Worm (Caenorhabditis elegans) whole organism, L4 larva: ENCODE data around the gene T21B10.3.

ENCODE experiments used
- D1046.2 ChIP-seq: fragments of 200-800 bp; sonication (Bioruptor generic); IDR thresholded peaks from 2 replicates; pipeline ENCODE4 v1.3.6; 2022; ENCODE audit warnings: missing genetic modification characterization, missing compliant biosample characterization
- F10B5.3 ChIP-seq: sonication (generic microtip); optimal IDR thresholded peaks from 2 replicates; lab custom pipeline; 2016; ENCODE audit warnings: mild to moderate bottlenecking, missing genetic modification characterization, missing compliant biosample characterization
- F26F4.8 ChIP-seq: fragments of 200-800 bp; sonication (Bioruptor generic); conservative IDR thresholded peaks from 2 replicates; pipeline ENCODE4 v1.3.6; 2022; ENCODE audit warnings: missing genetic modification characterization, missing compliant biosample characterization
- T26A8.4 ChIP-seq: fragments of 200-800 bp; sonication (Bioruptor generic); IDR thresholded peaks from 2 replicates; pipeline ENCODE4 v1.3.6; 2022; ENCODE audit warnings: missing genetic modification characterization, missing compliant biosample characterization
- Y105C5A.15 ChIP-seq: fragments of 200-800 bp; sonication (Bioruptor generic); IDR thresholded peaks from 2 replicates; pipeline ENCODE4 v1.3.6; 2022; ENCODE audit warnings: missing genetic modification characterization, missing compliant biosample characterization
- Y75B8A.6 ChIP-seq: fragments of 200-800 bp; sonication (Bioruptor generic); IDR thresholded peaks from 2 replicates; pipeline ENCODE4 v1.3.6; 2022; ENCODE audit warnings: missing genetic modification reagents, missing genetic modification characterization, missing compliant biosample characterization
- aha-1 ChIP-seq: fragments of 150-350 bp; peaks from one replicate; lab custom pipeline; 2014; ENCODE audit warnings: missing biosample characterization, missing genetic modification characterization
- aly-2 ChIP-seq: sonication (generic microtip); optimal IDR thresholded peaks from 2 replicates; lab custom pipeline; 2018; ENCODE audit warnings: missing biosample characterization, missing genetic modification characterization
- ceh-44 ChIP-seq: fragments of 200-800 bp; sonication (Bioruptor generic); IDR thresholded peaks from 2 replicates; pipeline ENCODE4 v1.3.6; 2022; ENCODE audit warnings: missing genetic modification reagents, missing genetic modification characterization, missing compliant biosample characterization
- ceh-62 ChIP-seq: sonication (generic microtip); optimal IDR thresholded peaks from 2 replicates; lab custom pipeline; 2017; ENCODE audit warnings: missing biosample characterization, missing genetic modification characterization
- daf-16 ChIP-seq, 3 experiments: sonication (generic microtip); optimal IDR thresholded peaks; 2 replicates each; lab custom pipeline; 2016 to 2017; ENCODE audit warnings: missing genetic modification characterization in 3 of 3, missing genetic modification reagents in 3 of 3, mild to moderate bottlenecking in 2 of 3, missing compliant biosample characterization in 2 of 3, missing biosample characterization in 1 of 3, moderate library complexity in 1 of 3
- daf-19 ChIP-seq: fragments of 200-800 bp; sonication (Bioruptor generic); conservative IDR thresholded peaks from 2 replicates; pipeline ENCODE4 v1.3.6; 2022; ENCODE audit warnings: missing genetic modification characterization, missing compliant biosample characterization
- daf-8 ChIP-seq: fragments of 200-800 bp; sonication (Bioruptor generic); IDR thresholded peaks from 2 replicates; pipeline ENCODE4 v1.3.6; 2022; ENCODE audit warnings: missing genetic modification characterization, missing compliant biosample characterization
- dmd-6 ChIP-seq: fragments of 200-800 bp; sonication (Bioruptor generic); IDR thresholded peaks from 2 replicates; pipeline ENCODE4 v1.3.6; 2022; ENCODE audit warnings: missing genetic modification reagents, missing genetic modification characterization, missing compliant biosample characterization
- dmd-8 ChIP-seq: fragments of 200-800 bp; sonication (Bioruptor generic); IDR thresholded peaks from 2 replicates; pipeline ENCODE4 v1.3.6; 2022; ENCODE audit warnings: missing genetic modification characterization, missing compliant biosample characterization
- dve-1 ChIP-seq: sonication (generic microtip); optimal IDR thresholded peaks from 2 replicates; lab custom pipeline; 2017; ENCODE audit warnings: antibody characterized with exemption, mild to moderate bottlenecking, missing genetic modification characterization, missing compliant biosample characterization; ENCODE audit not compliant: insufficient read depth
- hlh-11 ChIP-seq: fragments of 200-800 bp; sonication (Bioruptor generic); optimal IDR thresholded peaks from 2 replicates; lab custom pipeline; 2018; ENCODE audit warnings: mild to moderate bottlenecking, missing genetic modification characterization, missing compliant biosample characterization
- lin-29 ChIP-seq: fragments of 200-800 bp; sonication (Bioruptor generic); IDR thresholded peaks from 2 replicates; pipeline ENCODE4 v1.3.6; 2022; ENCODE audit warnings: missing genetic modification reagents, missing genetic modification characterization, missing compliant biosample characterization
- lin-39 ChIP-seq: fragments of 150-350 bp; optimal IDR thresholded peaks from 2 replicates; lab custom pipeline; 2014; ENCODE audit warnings: missing biosample characterization, missing genetic modification reagents, missing genetic modification characterization
- lir-3 ChIP-seq: sonication (generic microtip); optimal IDR thresholded peaks from 2 replicates; lab custom pipeline; 2016; ENCODE audit warnings: mild to moderate bottlenecking, missing genetic modification characterization, missing compliant biosample characterization
- lsy-2 ChIP-seq, 2 experiments: fragments of 150-350 bp in 1 of 2; sonication (generic microtip) in 1 of 2; optimal IDR thresholded peaks; 2 replicates each; lab custom pipeline; 2014 to 2017; ENCODE audit warnings: missing biosample characterization in 2 of 2, missing genetic modification characterization in 2 of 2
- madf-5 ChIP-seq, 2 experiments: fragments of 200-800 bp; sonication (Bioruptor generic); IDR thresholded peaks; 2 replicates each; pipeline ENCODE4 v1.3.6; 2022; ENCODE audit warnings: missing compliant biosample characterization in 2 of 2, missing genetic modification characterization in 2 of 2
- mep-1 ChIP-seq: fragments of 150-350 bp; sonication (generic microtip); optimal IDR thresholded peaks from 3 replicates; lab custom pipeline; 2014; ENCODE audit warnings: missing biosample characterization, missing genetic modification characterization
- mes-2 ChIP-seq: sonication (generic microtip); optimal IDR thresholded peaks from 2 replicates; lab custom pipeline; 2016; ENCODE audit warnings: missing genotype, mild to moderate bottlenecking, missing genetic modification characterization, missing compliant biosample characterization; ENCODE audit not compliant: poor library complexity, severe bottlenecking
- mxl-3 ChIP-seq: fragments of 200-800 bp; sonication (Bioruptor generic); optimal IDR thresholded peaks from 2 replicates; lab custom pipeline; 2018; ENCODE audit warnings: mild to moderate bottlenecking, missing genetic modification characterization, missing compliant biosample characterization
- nhr-102 ChIP-seq: sonication (generic microtip); optimal IDR thresholded peaks from 2 replicates; lab custom pipeline; 2016; ENCODE audit warnings: mild to moderate bottlenecking, missing genetic modification characterization, moderate library complexity, missing compliant biosample characterization
- nhr-28 ChIP-seq: fragments of 150-350 bp; optimal IDR thresholded peaks from 2 replicates; lab custom pipeline; 2014; ENCODE audit warnings: missing biosample characterization, missing genetic modification characterization
- php-3 ChIP-seq: fragments of 200-800 bp; sonication (Bioruptor generic); IDR thresholded peaks from 2 replicates; pipeline ENCODE4 v1.3.6; 2022; ENCODE audit warnings: missing genetic modification reagents, missing genetic modification characterization, missing compliant biosample characterization
- pqm-1 ChIP-seq: sonication (generic microtip); optimal IDR thresholded peaks from 2 replicates; lab custom pipeline; 2017; ENCODE audit warnings: missing biosample characterization, missing genetic modification characterization
- sdz-12 ChIP-seq: fragments of 200-800 bp; sonication (Bioruptor generic); optimal IDR thresholded peaks from 2 replicates; lab custom pipeline; 2018; ENCODE audit warnings: mild to moderate bottlenecking, missing genetic modification characterization, missing compliant biosample characterization
- skn-1 ChIP-seq: fragments of 150-350 bp; optimal IDR thresholded peaks from 2 replicates; lab custom pipeline; 2014; ENCODE audit warnings: missing biosample characterization, missing genetic modification characterization
- snpc-1.2 ChIP-seq: fragments of 200-800 bp; sonication (Bioruptor generic); IDR thresholded peaks from 2 replicates; pipeline ENCODE4 v1.3.6; 2022; ENCODE audit warnings: missing genetic modification reagents, missing genetic modification characterization, missing compliant biosample characterization
- tag-97 ChIP-seq: fragments of 200-800 bp; sonication (Bioruptor generic); IDR thresholded peaks from 2 replicates; pipeline ENCODE4 v1.3.6; 2022; ENCODE audit warnings: missing genetic modification characterization, missing compliant biosample characterization
- unc-39 ChIP-seq: sonication (generic microtip); optimal IDR thresholded peaks from 2 replicates; lab custom pipeline; 2017; ENCODE audit warnings: missing biosample characterization, missing genetic modification characterization
- unc-62 ChIP-seq, 3 experiments: fragments of 150-350 bp in 1 of 3; sonication (generic microtip); optimal IDR thresholded peaks in 2 of 3; peaks in 1 of 3; 1 replicate in 1 of 3; 2 replicates in 2 of 3; lab custom pipeline; 2014 to 2017; ENCODE audit warnings: missing biosample characterization in 3 of 3, missing genetic modification characterization in 3 of 3, missing genetic modification reagents in 3 of 3, missing genotype in 1 of 3
- zfp-3 ChIP-seq: fragments of 200-800 bp; sonication (Bioruptor generic); conservative IDR thresholded peaks from 2 replicates; pipeline ENCODE4 v1.3.6; 2022; ENCODE audit warnings: missing genetic modification reagents, missing genetic modification characterization, missing compliant biosample characterization
- zip-11 ChIP-seq: fragments of 200-800 bp; sonication (Bioruptor generic); IDR thresholded peaks from 2 replicates; pipeline ENCODE4 v1.3.6; 2022; ENCODE audit warnings: missing genetic modification characterization, missing compliant biosample characterization

Gene T21B10.3

DNA sequence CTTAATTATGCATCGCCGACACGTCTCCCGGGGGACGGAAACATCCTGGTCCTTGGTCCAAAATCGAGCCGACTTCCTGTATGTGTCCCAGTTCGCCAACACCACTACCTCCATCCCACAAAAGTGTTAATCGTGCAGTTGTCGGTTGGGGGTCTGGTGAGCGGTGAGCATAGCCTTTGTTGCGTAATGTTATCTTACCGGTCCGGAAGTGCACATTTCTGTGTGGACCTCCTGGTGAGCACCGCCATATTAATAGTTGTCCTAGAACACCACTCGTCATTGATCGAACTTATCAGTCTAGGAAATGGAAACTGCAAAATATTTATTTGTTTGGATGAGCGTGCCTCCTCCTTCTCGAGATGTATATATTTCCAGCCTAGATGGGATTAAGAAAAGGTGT, 36.9 kb upstream of the T21B10.3 start:
- TF ChIP-seq mes-2 (tag; lab: Kevin White, UChicago), result no peak
- no peak for TF ChIP-seq snpc-1.2 (GFP tag; lab: Robert Waterston, UW)
- TF ChIP-seq zip-11 (GFP tag; lab: Robert Waterston, UW), result no peak
- TF ChIP-seq nhr-102 (tag; lab: Kevin White, UChicago), result no peak
- no peak for TF ChIP-seq lsy-2 (tag; optimal IDR thresholded peaks at IDR 0.05; lab: Kevin White, UChicago)
- no peak for TF ChIP-seq F26F4.8
- TF ChIP-seq Y75B8A.6, result no peak
- TF ChIP-seq tag-97 (GFP tag; lab: Robert Waterston, UW), result no peak
- TF ChIP-seq daf-19, result no peak
- no peak for TF ChIP-seq lin-39 (tag; lab: Kevin White, UChicago)
- TF ChIP-seq nhr-28 (tag; lab: Kevin White, UChicago), result no peak
- TF ChIP-seq D1046.2 (GFP tag; lab: Robert Waterston, UW), result no peak
- no peak for TF ChIP-seq Y105C5A.15
- no peak for TF ChIP-seq T26A8.4 (GFP tag; lab: Robert Waterston, UW)
- TF ChIP-seq dve-1, result no peak
- no peak for TF ChIP-seq aly-2 (tag; lab: Kevin White, UChicago)

DNA sequence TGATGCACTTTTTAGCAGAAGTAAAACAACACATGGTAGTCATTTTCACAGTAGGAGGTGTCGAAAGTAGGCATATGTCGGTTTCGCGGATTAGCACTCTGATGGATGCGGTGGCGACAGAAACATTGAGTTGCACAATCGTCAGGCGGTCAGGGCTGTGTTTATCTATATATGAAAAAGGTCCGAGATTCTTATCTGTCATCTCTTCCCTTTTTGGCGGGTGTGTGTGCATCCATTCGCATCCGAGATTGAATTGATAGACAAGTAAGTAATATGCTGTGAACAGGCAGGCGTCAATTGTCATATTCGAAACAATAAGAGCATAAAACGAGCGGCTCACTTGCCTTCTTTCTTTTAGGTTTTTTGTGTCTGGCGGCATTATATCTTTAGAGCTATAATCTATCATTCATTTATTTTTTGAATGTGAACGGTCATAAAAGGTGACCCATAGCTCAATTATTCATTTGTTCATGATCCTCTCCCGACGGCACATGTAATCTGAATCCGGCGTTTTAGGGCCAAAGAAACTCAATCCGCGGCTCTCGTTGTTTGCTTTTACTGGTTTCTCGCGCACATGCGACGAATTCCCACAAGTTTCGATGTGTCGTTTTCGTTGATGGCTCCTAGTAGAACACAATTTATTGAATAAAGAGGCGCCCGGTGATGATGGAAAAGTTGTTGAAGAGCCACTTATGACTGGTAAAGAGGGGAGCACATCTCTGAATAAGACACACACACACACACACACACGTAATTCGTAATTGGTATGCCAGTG, 35.4 kb upstream of the T21B10.3 start:
- TF ChIP-seq mxl-3 (GFP tag; lab: Kevin White, UChicago), result no peak
- TF ChIP-seq aha-1 (tag; lab: Kevin White, UChicago), result peak; percentile 90
- TF ChIP-seq, all 104 proteins: peak for 1

DNA sequence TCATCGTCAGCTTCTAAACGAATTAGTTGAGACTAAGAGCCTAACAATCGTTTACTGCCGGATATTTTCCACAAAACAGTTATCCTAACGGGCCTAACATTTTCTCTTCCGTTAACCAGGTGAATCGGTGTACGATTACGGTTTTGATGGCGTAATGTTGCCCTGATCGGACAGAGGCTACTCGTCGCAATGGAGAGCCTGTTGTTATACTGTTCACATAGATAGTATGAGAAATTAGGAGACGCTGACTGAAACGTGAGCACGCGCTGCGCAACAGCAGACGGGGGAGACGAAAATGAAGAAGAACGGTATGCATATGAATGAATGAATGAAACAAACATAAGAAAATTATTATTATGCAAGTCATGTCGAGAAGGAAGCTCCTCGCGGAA, 34.8 kb upstream of the T21B10.3 start:
- TF ChIP-seq hlh-11 (tag; lab: Kevin White, UChicago), result no peak
- no peak for TF ChIP-seq dve-1
- TF ChIP-seq daf-8 (GFP tag; lab: Robert Waterston, UW), result no peak

DNA sequence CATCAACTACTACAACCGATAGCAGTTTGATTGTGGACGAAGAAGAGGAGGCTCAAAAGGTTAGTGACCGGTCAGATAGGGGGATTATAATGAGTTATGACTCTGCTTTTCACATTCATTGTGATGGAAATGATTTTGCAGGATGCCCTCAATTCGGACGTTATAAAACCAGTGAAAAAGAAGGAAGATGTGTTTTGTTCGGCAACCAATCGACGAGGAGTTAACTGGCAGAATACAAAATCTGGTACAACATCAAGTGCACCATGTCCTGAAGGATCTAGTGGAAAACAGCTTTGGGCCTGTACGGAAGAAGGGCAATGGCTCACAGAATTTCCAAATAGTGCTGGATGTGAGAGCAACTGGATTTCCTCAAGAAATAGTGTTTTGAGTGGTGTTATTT, 30.3 kb upstream of the T21B10.3 start:
- TF ChIP-seq nhr-28 (tag; lab: Kevin White, UChicago) (no peak), sdz-12 (GFP tag; lab: Kevin White, UChicago) (no peak), D1046.2 (GFP tag; lab: Robert Waterston, UW) (no peak), lin-29 (no peak), aha-1 (tag; lab: Kevin White, UChicago) (no peak), unc-62 (GFP tag; optimal IDR thresholded peaks at IDR 0.05 in 1 of 2; lab: Kevin White, UChicago) (peak in 1 of 2 experiments; percentile 96), unc-62 (tag; optimal IDR thresholded peaks at IDR 0.05; lab: Kevin White, UChicago) (no peak), zfp-3 (GFP tag; lab: Robert Waterston, UW) (no peak)

ce11 chrII:8911929-8912328, 22.3 kb upstream of the T21B10.3 start, which contains the start of gene B0457.4:
Gene B0457.4 (minus strand): TSS chrII:8912029.
- no peak for TF ChIP-seq php-3
- TF ChIP-seq dmd-6 (GFP tag; lab: Robert Waterston, UW), result no peak
- no peak for TF ChIP-seq ceh-44
- TF ChIP-seq lir-3, result no peak
- TF ChIP-seq ceh-62 (tag; lab: Kevin White, UChicago), result no peak
- no peak for TF ChIP-seq snpc-1.2 (GFP tag; lab: Robert Waterston, UW)
- TF ChIP-seq skn-1 (tag; lab: Kevin White, UChicago), result no peak
- TF ChIP-seq pqm-1 (tag; lab: Kevin White, UChicago), result no peak
- TF ChIP-seq lin-39 (tag; lab: Kevin White, UChicago), result no peak
- TF ChIP-seq mep-1 (tag; lab: Kevin White, UChicago), result no peak
- TF ChIP-seq lsy-2 (tag; optimal IDR thresholded peaks at IDR 0.05; lab: Kevin White, UChicago), result no peak
- no peak for TF ChIP-seq unc-39 (tag; lab: Kevin White, UChicago)
- no peak for TF ChIP-seq madf-5 (GFP tag; IDR thresholded peaks at IDR 0.05; lab: Robert Waterston, UW)
- TF ChIP-seq dmd-8 (GFP tag; lab: Robert Waterston, UW), result no peak
- TF ChIP-seq F10B5.3 (tag; lab: Kevin White, UChicago), result no peak
- no peak for TF ChIP-seq daf-16 (GFP tag; optimal IDR thresholded peaks at IDR 0.05; lab: Kevin White, UChicago)
- no peak for TF ChIP-seq daf-16 (tag; optimal IDR thresholded peaks at IDR 0.05; lab: Kevin White, UChicago)
